Worm (Caenorhabditis elegans): ENCODE measurements around the gene tes-1.

DNA sequence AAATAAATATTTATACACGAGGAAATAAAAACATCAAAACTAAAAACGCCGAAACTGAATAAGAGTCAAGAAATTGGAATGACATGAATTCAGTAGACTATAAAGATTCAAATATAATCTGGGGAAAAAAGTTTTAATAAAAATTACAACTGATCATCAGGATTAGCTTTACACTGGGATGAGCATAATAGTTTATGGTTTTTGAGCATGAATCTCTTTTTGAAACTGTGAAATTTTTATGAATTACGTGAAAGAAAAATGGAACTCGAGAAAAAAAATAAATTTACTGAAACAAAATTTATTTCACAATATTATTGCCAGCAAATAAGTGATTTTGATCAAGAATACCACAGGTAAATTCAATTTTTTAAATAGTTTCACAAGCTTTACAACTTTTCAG is 3.7 kb downstream of the tes-1 start, which contains the start of gene B0496.2:
- TF ChIP-seq him-1 (tag; optimal IDR thresholded peaks at IDR 0.05): no peak
- TF ChIP-seq W03F9.2 (tag; optimal IDR thresholded peaks at IDR 0.05): no peak
